Fruit fly (Drosophila melanogaster) whole organism, adult: ENCODE results near the gene CG7328.

Experiments
- CG11617 ChIP-seq: fragments of 200-800 bp; sonication (Bioruptor generic); optimal IDR thresholded peaks from 2 replicates; lab custom pipeline; 2017; ENCODE audit warnings: mild to moderate bottlenecking, missing biosample characterization, missing genetic modification reagents, missing genetic modification characterization
- CG12768 ChIP-seq: fragments of 200-800 bp; sonication (Bioruptor generic); optimal IDR thresholded peaks from 2 replicates; lab custom pipeline; 2017; ENCODE audit warnings: missing biosample characterization, missing genetic modification characterization, mild to moderate bottlenecking, moderate library complexity, missing genetic modification reagents
- CG14711 ChIP-seq: fragments of 200-800 bp; sonication (Bioruptor generic); optimal IDR thresholded peaks from 2 replicates; lab custom pipeline; 2018; ENCODE audit warnings: missing biosample characterization, mild to moderate bottlenecking, missing genetic modification characterization, moderate library complexity
- CG1620 ChIP-seq: fragments of 200-800 bp; sonication (Bioruptor generic); optimal IDR thresholded peaks from 2 replicates; lab custom pipeline; 2016; ENCODE audit warnings: missing biosample characterization, missing genetic modification characterization
- CG33017 ChIP-seq: fragments of 200-800 bp; sonication (Bioruptor generic); optimal IDR thresholded peaks from 2 replicates; lab custom pipeline; 2018; ENCODE audit warnings: missing biosample characterization, mild to moderate bottlenecking, missing genetic modification characterization, moderate library complexity
- CG5204 ChIP-seq: fragments of 200-800 bp; sonication (Bioruptor generic); optimal IDR thresholded peaks from 2 replicates; lab custom pipeline; 2016; ENCODE audit warnings: missing biosample characterization, missing genetic modification characterization
- CG7045 ChIP-seq: fragments of 200-800 bp; sonication (Bioruptor generic); optimal IDR thresholded peaks from 2 replicates; lab custom pipeline; 2017; ENCODE audit warnings: missing biosample characterization, mild to moderate bottlenecking, missing genetic modification characterization
- CG7101 ChIP-seq: fragments of 200-800 bp; sonication (Bioruptor generic); optimal IDR thresholded peaks from 2 replicates; lab custom pipeline; 2018; ENCODE audit warnings: missing biosample characterization, mild to moderate bottlenecking, missing genetic modification characterization, moderate library complexity
- Clk ChIP-seq: fragments of 200-800 bp; sonication (Bioruptor generic); optimal IDR thresholded peaks from 2 replicates; lab custom pipeline; 2017; ENCODE audit warnings: missing biosample characterization, missing genetic modification characterization
- Crg-1 ChIP-seq: fragments of 200-800 bp; sonication (Bioruptor generic); optimal IDR thresholded peaks from 2 replicates; lab custom pipeline; 2016; ENCODE audit warnings: missing biosample characterization, missing genetic modification characterization
- Hr96 ChIP-seq: fragments of 200-800 bp; sonication (Bioruptor generic); optimal IDR thresholded peaks from 2 replicates; lab custom pipeline; 2016; ENCODE audit warnings: missing biosample characterization, missing genetic modification characterization
- Mnt ChIP-seq: fragments of 200-800 bp; sonication (Bioruptor generic); optimal IDR thresholded peaks from 2 replicates; lab custom pipeline; 2016; ENCODE audit warnings: missing biosample characterization, mild to moderate bottlenecking, missing genetic modification characterization
- bab1 ChIP-seq: fragments of 200-800 bp; sonication (Bioruptor generic); optimal IDR thresholded peaks from 3 replicates; lab custom pipeline; 2019; ENCODE audit warnings: missing biosample characterization, mild to moderate bottlenecking, missing genetic modification characterization, moderate library complexity
- cic ChIP-seq: fragments of 200-800 bp; sonication (Bioruptor generic); optimal IDR thresholded peaks from 2 replicates; lab custom pipeline; 2017; ENCODE audit warnings: missing biosample characterization, mild to moderate bottlenecking, missing genetic modification characterization, moderate library complexity
- cnc ChIP-seq, 2 experiments: fragments of >200 bp; optimal IDR thresholded peaks; 2 replicates each; lab custom pipeline; 2017
- kay ChIP-seq: fragments of 200-800 bp; sonication (Bioruptor generic); peaks from one replicate; lab custom pipeline; 2016; ENCODE audit warnings: missing biosample characterization, missing genetic modification characterization, borderline replicate concordance
- ovo ChIP-seq: fragments of 200-800 bp; sonication (Bioruptor generic); optimal IDR thresholded peaks from 2 replicates; lab custom pipeline; 2016; ENCODE audit warnings: missing biosample characterization, missing genetic modification characterization
- pad ChIP-seq: fragments of 200-800 bp; sonication (Bioruptor generic); optimal IDR thresholded peaks from 3 replicates; lab custom pipeline; 2017; ENCODE audit warnings: missing biosample characterization, missing genetic modification characterization, mild to moderate bottlenecking, moderate library complexity, missing genetic modification reagents
- tj ChIP-seq: fragments of 200-800 bp; sonication (Bioruptor generic); optimal IDR thresholded peaks from 3 replicates; lab custom pipeline; 2017; ENCODE audit warnings: missing biosample characterization, mild to moderate bottlenecking, missing genetic modification characterization, moderate library complexity
- toe ChIP-seq: fragments of 200-800 bp; sonication (Bioruptor generic); optimal IDR thresholded peaks from 2 replicates; lab custom pipeline; 2016; ENCODE audit warnings: missing biosample characterization, missing genetic modification characterization

CG7328 gene

dm6 chr3L:20183345-20184088, 43.1 kb upstream of the CG7328 start:
- no peak for TF ChIP-seq CG12768 (GFP tag; lab: Kevin White, UChicago)
- peak; percentile 7 for TF ChIP-seq CG5204 (GFP tag; lab: Kevin White, UChicago)

dm6 chr3L:20182799-20183198, 42.4 kb upstream of the CG7328 start:
- TF ChIP-seq toe (GFP tag; lab: Kevin White, UChicago) = no peak
- TF ChIP-seq cnc (optimal IDR thresholded peaks at IDR 0.05; lab: Kevin White, UChicago) = no peak
- no peak for TF ChIP-seq CG1620 (GFP tag; lab: Kevin White, UChicago)
- TF ChIP-seq Mnt (GFP tag; lab: Kevin White, UChicago) = no peak
- TF ChIP-seq CG7101 (tag; lab: Kevin White, UChicago) = no peak
- TF ChIP-seq Clk (GFP tag; lab: Kevin White, UChicago) = no peak
- TF ChIP-seq pad (GFP tag; lab: Kevin White, UChicago) = no peak
- TF ChIP-seq CG11617 = no peak
- no peak for TF ChIP-seq CG7045 (GFP tag; lab: Kevin White, UChicago)
- TF ChIP-seq CG33017 (tag; lab: Kevin White, UChicago) = no peak
- TF ChIP-seq ovo = no peak

- TF ChIP-seq CG11617 = no peak
- TF ChIP-seq CG14711 (tag; lab: Kevin White, UChicago) = no peak
Measured at dm6 chr3L:20178101-20178500, 37.7 kb upstream of the CG7328 start.

DNA sequence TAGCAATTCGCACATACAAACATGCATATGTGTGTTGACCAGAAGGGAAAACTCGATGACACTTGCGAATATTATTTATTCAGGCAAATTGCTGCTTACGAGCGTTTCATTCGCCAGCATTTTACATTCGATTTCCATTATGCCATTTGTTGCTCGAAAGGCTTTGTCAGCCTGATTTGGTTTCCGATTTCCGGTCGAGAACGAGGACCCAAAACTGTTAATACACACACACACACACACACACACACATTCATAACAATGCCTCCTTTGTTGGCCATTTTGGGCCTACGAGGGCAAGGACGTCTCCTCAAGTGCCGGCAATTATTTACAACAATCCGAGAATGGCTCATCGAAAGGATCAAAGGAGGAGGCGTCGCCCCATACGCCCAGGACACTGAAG, 37.3 kb upstream of the CG7328 start:
- TF ChIP-seq Mnt (GFP tag; lab: Kevin White, UChicago) (no peak), CG14711 (tag; lab: Kevin White, UChicago) (no peak), CG12768 (GFP tag; lab: Kevin White, UChicago) (no peak), toe (GFP tag; lab: Kevin White, UChicago) (no peak), pad (GFP tag; lab: Kevin White, UChicago) (no peak), CG7045 (GFP tag; lab: Kevin White, UChicago) (no peak), CG7101 (tag; lab: Kevin White, UChicago) (no peak), bab1 (no peak), Crg-1 (no peak), Clk (GFP tag; lab: Kevin White, UChicago) (no peak), CG11617 (no peak), cic (GFP tag; lab: Kevin White, UChicago) (no peak), cnc (optimal IDR thresholded peaks at IDR 0.05; lab: Kevin White, UChicago) (no peak)

DNA sequence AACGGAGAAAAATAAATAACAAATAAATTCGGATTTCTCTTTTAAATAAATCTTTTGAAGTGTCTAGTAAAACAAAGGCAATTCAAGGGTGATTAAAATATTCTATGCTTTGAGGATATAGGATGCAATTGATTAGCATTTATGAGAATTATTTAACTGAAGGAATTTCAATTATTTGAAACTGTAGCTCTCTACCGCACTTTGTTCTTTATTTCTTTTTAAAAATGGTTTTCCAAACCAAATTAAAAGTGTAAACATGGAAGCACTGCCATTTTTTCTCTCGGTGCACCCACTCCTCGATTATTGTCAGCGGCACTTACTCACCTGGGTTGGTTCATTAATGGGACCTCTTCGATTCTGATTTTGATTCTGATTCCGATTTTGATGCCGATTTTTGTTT, 27.7 kb upstream of the CG7328 start:
- no peak for TF ChIP-seq cnc (optimal IDR thresholded peaks at IDR 0.05; lab: Kevin White, UChicago)
- peak; percentile 31 for TF ChIP-seq kay (GFP tag; lab: Kevin White, UChicago)
- TF ChIP-seq CG11617 = no peak
- no peak for TF ChIP-seq CG1620 (GFP tag; lab: Kevin White, UChicago)

- no peak for TF ChIP-seq CG11617
- TF ChIP-seq toe (GFP tag; lab: Kevin White, UChicago) = no peak
- TF ChIP-seq bab1 = no peak
- TF ChIP-seq CG5204 (GFP tag; lab: Kevin White, UChicago) = no peak
- TF ChIP-seq Hr96 (GFP tag; lab: Kevin White, UChicago) = no peak
- TF ChIP-seq cic (GFP tag; lab: Kevin White, UChicago) = no peak
- TF ChIP-seq kay (GFP tag; lab: Kevin White, UChicago) = no peak
- TF ChIP-seq CG7045 (GFP tag; lab: Kevin White, UChicago) = no peak
- no peak for TF ChIP-seq CG7101 (tag; lab: Kevin White, UChicago)
- TF ChIP-seq CG14711 (tag; lab: Kevin White, UChicago) = no peak
- no peak for TF ChIP-seq tj (GFP tag; lab: Kevin White, UChicago)
- no peak for TF ChIP-seq CG1620 (GFP tag; lab: Kevin White, UChicago)
Measured at dm6 chr3L:20138327-20138726, 2.1 kb downstream of the CG7328 start.

DNA sequence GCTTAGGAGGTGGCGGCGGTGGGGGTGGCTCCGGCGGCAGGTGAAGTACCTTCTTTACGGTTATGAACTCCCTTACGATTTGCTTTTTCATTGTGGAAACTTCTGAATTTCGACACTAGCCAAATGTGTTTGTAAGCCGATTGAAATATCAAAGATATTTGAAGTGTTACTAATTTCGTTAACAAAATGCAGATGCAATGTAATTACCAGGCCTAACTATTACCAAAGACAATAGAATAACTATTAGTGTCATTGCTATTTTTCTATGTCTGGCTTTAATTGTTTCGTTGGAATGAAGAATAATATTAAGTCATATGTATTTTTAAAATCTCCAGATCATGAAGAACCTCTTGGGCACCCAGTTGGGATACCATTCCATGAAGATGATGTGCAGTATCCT, 7.2 kb downstream of the CG7328 start, which contains the start of gene CG7335:
Gene CG7335, minus strand, starts transcription at position 101 of the 400 bp plus-strand sequence.
- TF ChIP-seq CG5204 (GFP tag; lab: Kevin White, UChicago) = no peak
- TF ChIP-seq CG11617 = no peak
- no peak for TF ChIP-seq kay (GFP tag; lab: Kevin White, UChicago)
- TF ChIP-seq CG14711 (tag; lab: Kevin White, UChicago) = no peak
- TF ChIP-seq Hr96 (GFP tag; lab: Kevin White, UChicago) = no peak
- TF ChIP-seq CG7101 (tag; lab: Kevin White, UChicago) = no peak
- no peak for TF ChIP-seq tj (GFP tag; lab: Kevin White, UChicago)
- no peak for TF ChIP-seq Clk (GFP tag; lab: Kevin White, UChicago)
- TF ChIP-seq CG12768 (GFP tag; lab: Kevin White, UChicago) = no peak
- TF ChIP-seq toe (GFP tag; lab: Kevin White, UChicago) = no peak
- no peak for TF ChIP-seq cic (GFP tag; lab: Kevin White, UChicago)
- TF ChIP-seq bab1 = no peak
- no peak for TF ChIP-seq CG7045 (GFP tag; lab: Kevin White, UChicago)
- no peak for TF ChIP-seq pad (GFP tag; lab: Kevin White, UChicago)
- TF ChIP-seq Crg-1 = no peak
